Worm (Caenorhabditis elegans) whole organism, young adult: ENCODE data around the gene C05D9.4.

Experiments
- C17E4.6 ChIP-seq: fragments of 200-800 bp; sonication (Bioruptor generic); IDR thresholded peaks from 2 replicates; pipeline ENCODE4 v1.3.6; 2022; ENCODE audit warnings: missing genetic modification reagents, missing genetic modification characterization, missing compliant biosample characterization
- Y95B8A.8 ChIP-seq: fragments of 200-800 bp; sonication (Bioruptor generic); IDR thresholded peaks from 2 replicates; pipeline ENCODE4 v1.3.6; 2022; ENCODE audit warnings: missing genetic modification reagents, missing genetic modification characterization, missing compliant biosample characterization
- ceh-40 ChIP-seq: fragments of 200-800 bp; sonication (Bioruptor generic); IDR thresholded peaks from 2 replicates; pipeline ENCODE4 v1.3.6; 2022; ENCODE audit warnings: missing genetic modification characterization, missing compliant biosample characterization
- ztf-18 ChIP-seq: sonication (generic microtip); optimal IDR thresholded peaks from 2 replicates; lab custom pipeline; 2016; ENCODE audit warnings: missing genotype, mild to moderate bottlenecking, missing genetic modification characterization, missing compliant biosample characterization

DNA sequence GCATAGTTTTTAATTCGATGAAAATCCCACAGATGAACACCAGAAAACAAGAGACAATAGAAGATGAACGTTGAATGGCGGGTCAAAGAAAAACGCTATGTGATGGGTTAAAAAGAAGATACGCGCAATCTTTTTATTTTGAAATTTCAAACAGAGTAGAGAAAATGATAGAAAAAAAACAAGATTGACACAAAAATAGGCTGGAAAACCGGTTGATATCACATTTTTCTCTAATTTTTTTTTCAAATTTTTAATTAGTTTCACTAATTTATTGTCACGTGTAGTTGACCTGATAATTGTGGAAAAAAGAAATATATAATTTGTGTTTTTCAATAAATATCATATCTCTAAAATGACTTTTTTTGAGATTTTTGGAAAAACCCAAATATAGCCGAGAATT lies 16.3 kb downstream of the C05D9.4 start, which contains the start of gene C05D9.9:
- no peak for TF ChIP-seq ztf-18
- TF ChIP-seq C17E4.6, result no peak
- no peak for TF ChIP-seq ceh-40 (GFP tag; lab: Robert Waterston, UW)
- no peak for TF ChIP-seq Y95B8A.8 (GFP tag; lab: Robert Waterston, UW)
